Fruit fly (Drosophila melanogaster) whole organism, wandering third instar larva: Measurements from ENCODE around the gene ZnT33D.
A peak's percentile ranks its signal among the peaks of the same experiment; 100 is the strongest.

Experiments used
- Abd-B ChIP-seq: fragments of >200 bp; optimal IDR thresholded peaks from 2 replicates; lab custom pipeline; 2017; ENCODE audit warnings: missing biosample characterization, missing genetic modification characterization
- CG32264 ChIP-seq: fragments of 200-800 bp; sonication (Bioruptor generic); optimal IDR thresholded peaks from 2 replicates; lab custom pipeline; 2016; ENCODE audit warnings: missing biosample characterization, missing genetic modification characterization
- CG9705 ChIP-seq: fragments of 200-800 bp; sonication (Bioruptor generic); optimal IDR thresholded peaks from 2 replicates; lab custom pipeline; 2018; ENCODE audit warnings: missing biosample characterization, mild to moderate bottlenecking, missing genetic modification characterization
- CrebA ChIP-seq: fragments of 200-800 bp; sonication (Bioruptor generic); optimal IDR thresholded peaks from 2 replicates; lab custom pipeline; 2016; ENCODE audit warnings: missing biosample characterization, mild to moderate bottlenecking, missing genetic modification characterization, borderline replicate concordance
- Dfd ChIP-seq: fragments of >200 bp; optimal IDR thresholded peaks from 2 replicates; lab custom pipeline; 2017; ENCODE audit warnings: missing biosample characterization, missing genetic modification characterization
- Dif ChIP-seq: fragments of 200-275, 200-300 bp; sonication (Bioruptor generic); optimal IDR thresholded peaks from 2 replicates; lab custom pipeline; 2018; ENCODE audit warnings: missing biosample characterization, missing genetic modification characterization; ENCODE audit not compliant: partially characterized antibody
- GATAd ChIP-seq: sonication (Bioruptor generic); optimal IDR thresholded peaks from 2 replicates; lab custom pipeline; 2016; ENCODE audit warnings: missing biosample characterization, missing genetic modification characterization
- HLH106 ChIP-seq: fragments of 200-800 bp; optimal IDR thresholded peaks from 3 replicates; lab custom pipeline; 2019; ENCODE audit warnings: missing biosample characterization, mild to moderate bottlenecking, missing genetic modification characterization, moderate library complexity
- Hnf4 ChIP-seq: fragments of 200-800 bp; sonication (Bioruptor generic); optimal IDR thresholded peaks from 2 replicates; lab custom pipeline; 2016; ENCODE audit warnings: missing biosample characterization, mild to moderate bottlenecking, missing genetic modification characterization
- Hr78 ChIP-seq: fragments of >200 bp; optimal IDR thresholded peaks from 2 replicates; lab custom pipeline; 2017; ENCODE audit warnings: missing biosample characterization, missing genetic modification characterization
- Hr83 ChIP-seq: fragments of 200-300 bp; sonication (Bioruptor generic); optimal IDR thresholded peaks from 2 replicates; lab custom pipeline; 2016; ENCODE audit warnings: missing biosample characterization, mild to moderate bottlenecking, missing genetic modification characterization, moderate library complexity; ENCODE audit not compliant: poor library complexity, severe bottlenecking
- Jra ChIP-seq: sonication (Bioruptor generic); optimal IDR thresholded peaks from 2 replicates; lab custom pipeline; 2016; ENCODE audit warnings: missing biosample characterization, missing genetic modification characterization
- Mio ChIP-seq: sonication (Bioruptor generic); optimal IDR thresholded peaks from 2 replicates; lab custom pipeline; 2016; ENCODE audit warnings: missing biosample characterization, missing genetic modification characterization
- Myc ChIP-seq: fragments of >200 bp; optimal IDR thresholded peaks from 2 replicates; lab custom pipeline; 2017
- N ChIP-seq: fragments of >200 bp; optimal IDR thresholded peaks from 2 replicates; lab custom pipeline; 2018; ENCODE audit warnings: missing biosample characterization, missing external identifiers, missing genetic modification characterization
- OdsH ChIP-seq: fragments of 200-800 bp; sonication (Bioruptor generic); optimal IDR thresholded peaks from 2 replicates; lab custom pipeline; 2016; ENCODE audit warnings: missing biosample characterization, mild to moderate bottlenecking, missing genetic modification characterization
- Rel ChIP-seq, 2 experiments: fragments of 200-800 bp; sonication (Bioruptor generic) in 1 of 2; optimal IDR thresholded peaks; 2 replicates in 1 of 2; 3 replicates in 1 of 2; lab custom pipeline; 2016 to 2019; ENCODE audit warnings: mild to moderate bottlenecking in 2 of 2, missing biosample characterization in 2 of 2, missing genetic modification characterization in 2 of 2, moderate library complexity in 1 of 2
- Sp1 ChIP-seq: fragments of 200-800 bp; sonication (Bioruptor generic); optimal IDR thresholded peaks from 3 replicates; lab custom pipeline; 2019; ENCODE audit warnings: missing biosample characterization, mild to moderate bottlenecking, missing genetic modification characterization, moderate library complexity
- Vsx2 ChIP-seq: fragments of 200-300, 225-300 bp; sonication (Bioruptor generic); optimal IDR thresholded peaks from 2 replicates; lab custom pipeline; 2018; ENCODE audit warnings: missing biosample characterization, missing genetic modification characterization; ENCODE audit not compliant: partially characterized antibody
- br ChIP-seq: fragments of 200-800 bp; sonication (Bioruptor generic); optimal IDR thresholded peaks from 2 replicates; lab custom pipeline; 2016; ENCODE audit warnings: missing biosample characterization, missing genetic modification characterization
- brk ChIP-seq: fragments of 200-800 bp; sonication (Bioruptor generic); optimal IDR thresholded peaks from 2 replicates; lab custom pipeline; 2016; ENCODE audit warnings: missing biosample characterization, mild to moderate bottlenecking, missing genetic modification characterization
- dl ChIP-seq, 2 experiments: fragments of 175-275, 200-275 bp in 1 of 2; fragments of 200-275 bp in 1 of 2; sonication (Bioruptor generic); optimal IDR thresholded peaks; lab custom pipeline; 2018; ENCODE audit warnings: mild to moderate bottlenecking in 2 of 2, missing biosample characterization in 2 of 2, missing genetic modification characterization in 2 of 2, moderate library complexity in 2 of 2; ENCODE audit not compliant: partially characterized antibody in 2 of 2, insufficient read depth in 1 of 2
- dmrt93B ChIP-seq: fragments of 200-800 bp; sonication (Bioruptor generic); optimal IDR thresholded peaks from 2 replicates; lab custom pipeline; 2018; ENCODE audit warnings: missing biosample characterization, mild to moderate bottlenecking, missing genetic modification characterization
- dsf ChIP-seq: sonication (Bioruptor generic); optimal IDR thresholded peaks from 2 replicates; lab custom pipeline; 2016; ENCODE audit warnings: missing biosample characterization, missing genetic modification characterization, borderline replicate concordance
- ey ChIP-seq: fragments of 200-800 bp; sonication (Bioruptor generic); optimal IDR thresholded peaks from 2 replicates; lab custom pipeline; 2016; ENCODE audit warnings: missing biosample characterization, missing genetic modification characterization
- foxo ChIP-seq, 2 experiments: fragments of 200-800 bp; sonication (Bioruptor generic); optimal IDR thresholded peaks; 2 replicates in 1 of 2; 3 replicates in 1 of 2; lab custom pipeline; 2016 to 2017; ENCODE audit warnings: missing biosample characterization in 2 of 2, missing genetic modification characterization in 2 of 2
- fru ChIP-seq: fragments of 200-800 bp; sonication (Bioruptor generic); optimal IDR thresholded peaks from 3 replicates; lab custom pipeline; 2016; ENCODE audit warnings: missing biosample characterization, mild to moderate bottlenecking, missing genetic modification characterization
- h ChIP-seq: fragments of 200-800 bp; sonication (Bioruptor generic); optimal IDR thresholded peaks from 3 replicates; lab custom pipeline; 2016; ENCODE audit warnings: missing biosample characterization, mild to moderate bottlenecking, missing genetic modification characterization
- jim ChIP-seq: fragments of 175-275, 200-325 bp; sonication (Bioruptor generic); optimal IDR thresholded peaks from 2 replicates; lab custom pipeline; 2016; ENCODE audit warnings: missing biosample characterization, mild to moderate bottlenecking, missing genetic modification characterization
- lola ChIP-seq: fragments of >200 bp; optimal IDR thresholded peaks from 2 replicates; lab custom pipeline; 2017; ENCODE audit warnings: missing biosample characterization, missing genetic modification characterization
- pan ChIP-seq: fragments of >200 bp; optimal IDR thresholded peaks from 2 replicates; lab custom pipeline; 2017
- psq ChIP-seq: fragments of 200-800 bp; sonication (Bioruptor generic); optimal IDR thresholded peaks from 3 replicates; lab custom pipeline; 2017; ENCODE audit warnings: missing biosample characterization, mild to moderate bottlenecking, missing genetic modification characterization, moderate library complexity
- rgr ChIP-seq: fragments of 200-800 bp; sonication (Bioruptor generic); optimal IDR thresholded peaks from 3 replicates; lab custom pipeline; 2016; ENCODE audit warnings: missing biosample characterization, mild to moderate bottlenecking, missing genetic modification characterization
- sage ChIP-seq: fragments of 200-800 bp; sonication (Bioruptor generic); optimal IDR thresholded peaks from 2 replicates; lab custom pipeline; 2016; ENCODE audit warnings: missing biosample characterization, mild to moderate bottlenecking, missing genetic modification characterization
- sv ChIP-seq: fragments of 200-800 bp; sonication (Bioruptor generic); optimal IDR thresholded peaks from 3 replicates; lab custom pipeline; 2016; ENCODE audit warnings: missing biosample characterization, missing genetic modification characterization
- tai ChIP-seq: sonication (Bioruptor generic); optimal IDR thresholded peaks from 2 replicates; lab custom pipeline; 2016; ENCODE audit warnings: missing biosample characterization, missing genetic modification characterization
- usp ChIP-seq: fragments of >200 bp; optimal IDR thresholded peaks from 2 replicates; lab custom pipeline; 2017; ENCODE audit warnings: missing biosample characterization, missing genetic modification characterization
- woc ChIP-seq: sonication (Bioruptor generic); optimal IDR thresholded peaks from 2 replicates; lab custom pipeline; 2016; ENCODE audit warnings: missing biosample characterization, mild to moderate bottlenecking, missing genetic modification characterization

The ZnT33D gene

DNA sequence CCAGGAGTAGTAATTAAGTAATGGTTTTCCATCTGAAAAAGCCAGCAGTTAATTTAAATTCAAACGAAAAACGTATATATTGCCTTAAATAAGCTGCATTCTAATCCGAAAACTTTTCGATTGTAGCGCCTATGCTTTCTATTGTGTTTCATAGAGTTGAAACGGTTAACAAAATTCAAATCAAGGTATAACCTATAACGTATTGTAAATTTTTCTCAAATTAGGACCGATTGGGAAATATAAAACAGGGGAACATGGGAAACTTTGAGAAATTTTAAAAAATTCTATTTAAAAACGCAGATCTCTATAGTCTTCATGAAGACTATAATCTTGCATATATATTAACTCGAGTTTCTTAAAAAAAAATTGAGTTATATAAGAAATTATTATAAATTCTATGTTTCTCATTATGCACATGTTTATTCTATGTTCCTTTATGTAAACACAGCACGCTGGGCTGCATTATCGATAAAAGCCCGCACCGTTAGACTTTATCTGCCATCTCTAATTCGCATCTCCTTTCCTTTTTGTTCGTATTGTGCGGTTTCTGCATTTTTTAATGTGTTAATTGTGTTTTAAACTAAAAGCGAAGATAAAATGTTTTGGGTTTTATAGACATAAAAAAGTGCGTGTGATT is 10.6 kb downstream of the ZnT33D start, which contains the start of gene bru1:
TSS of gene bru1 (plus strand) at position 512 of the 637 bp plus-strand sequence.
- TF ChIP-seq brk (GFP tag; lab: Kevin White, UChicago), result no peak
- no peak for TF ChIP-seq h (GFP tag; lab: Kevin White, UChicago)

DNA sequence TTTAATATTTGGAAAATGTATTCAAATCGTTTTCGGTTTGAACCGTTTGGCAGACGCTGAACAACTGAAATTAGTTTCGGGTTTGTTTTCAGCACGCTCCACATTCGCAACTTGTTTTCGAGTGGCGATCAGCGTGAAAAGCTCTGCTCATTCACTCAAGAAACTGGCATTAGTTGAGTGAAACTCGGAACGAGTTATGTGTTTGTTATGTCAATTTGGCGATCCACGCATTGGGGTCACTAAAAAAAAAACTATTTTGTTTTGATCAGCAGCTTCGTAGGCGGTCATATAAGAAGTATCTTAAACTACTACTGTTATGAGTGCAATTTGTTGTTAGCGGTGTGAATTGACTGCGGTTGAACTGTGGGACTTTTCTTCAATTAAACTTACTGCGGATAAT is 13.6 kb downstream of the ZnT33D start, which contains the start of gene atilla:
TSS of gene atilla (minus strand) at position 266 of the 400 bp plus-strand sequence.
- TF ChIP-seq HLH106 (tag; lab: Kevin White, UChicago), result no peak
- no peak for TF ChIP-seq Hnf4 (GFP tag; lab: Kevin White, UChicago)
- no peak for TF ChIP-seq Vsx2
- TF ChIP-seq dmrt93B (GFP tag; lab: Kevin White, UChicago), result no peak
- no peak for TF ChIP-seq N
- TF ChIP-seq Dif, result no peak
- no peak for TF ChIP-seq rgr (GFP tag; lab: Kevin White, UChicago)
- no peak for TF ChIP-seq brk (GFP tag; lab: Kevin White, UChicago)
- no peak for TF ChIP-seq Hr78 (GFP tag; lab: Kevin White, UChicago)
- TF ChIP-seq OdsH (GFP tag; lab: Kevin White, UChicago), result no peak
- no peak for TF ChIP-seq jim (GFP tag; lab: Kevin White, UChicago)
- no peak for TF ChIP-seq psq (GFP tag; lab: Kevin White, UChicago)
- no peak for TF ChIP-seq ey (GFP tag; lab: Kevin White, UChicago)
- TF ChIP-seq h (GFP tag; lab: Kevin White, UChicago), result no peak
- TF ChIP-seq, all 38 proteins: peak for 0

DNA sequence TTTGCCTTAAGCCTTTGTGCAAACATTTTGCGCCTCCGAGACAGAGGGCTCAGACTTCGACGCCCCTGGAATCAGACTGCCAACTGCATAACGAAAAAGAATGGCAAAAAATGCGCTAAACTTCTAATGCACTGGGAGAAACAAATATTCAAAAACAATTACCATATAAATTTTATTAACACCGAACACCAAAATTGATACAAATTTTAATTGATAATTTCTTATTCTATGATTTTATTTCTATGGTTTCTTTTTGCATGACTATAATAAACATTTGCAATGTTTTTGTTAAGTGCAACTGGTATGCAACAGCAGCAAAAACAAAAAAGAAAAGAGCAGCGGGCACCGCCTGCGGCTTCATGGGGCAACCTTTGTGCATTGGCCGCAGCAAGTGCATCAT is 28.9 kb downstream of the ZnT33D start:
- TF ChIP-seq Mio (GFP tag; lab: Kevin White, UChicago) (no peak), woc (GFP tag; lab: Kevin White, UChicago) (no peak), CG32264 (no peak), Dfd (GFP tag; lab: Kevin White, UChicago) (no peak), brk (GFP tag; lab: Kevin White, UChicago) (no peak), CG9705 (no peak), usp (GFP tag; lab: Kevin White, UChicago) (no peak), CrebA (GFP tag; lab: Kevin White, UChicago) (no peak), jim (GFP tag; lab: Kevin White, UChicago) (no peak), Myc (lab: Kevin White, UChicago) (no peak), Hnf4 (GFP tag; lab: Kevin White, UChicago) (no peak), Vsx2 (no peak), rgr (GFP tag; lab: Kevin White, UChicago) (no peak), psq (GFP tag; lab: Kevin White, UChicago) (peak; percentile 9), sage (GFP tag; lab: Kevin White, UChicago) (no peak), HLH106 (tag; lab: Kevin White, UChicago) (peak; percentile 50), sv (GFP tag; lab: Kevin White, UChicago) (no peak), Jra (GFP tag; lab: Kevin White, UChicago) (no peak), dl (GFP tag; optimal IDR thresholded peaks at IDR 0.05; lab: Kevin White, UChicago; ENCODE audit: insufficient read depth in 1 of 2, partially characterized antibody in 2 of 2) (no peak), ey (GFP tag; lab: Kevin White, UChicago) (peak; percentile 39), tai (GFP tag; lab: Kevin White, UChicago) (no peak), h (GFP tag; lab: Kevin White, UChicago) (peak; percentile 34), OdsH (GFP tag; lab: Kevin White, UChicago) (peak; percentile 3), fru (peak; percentile 37), foxo (GFP tag; optimal IDR thresholded peaks at IDR 0.05; lab: Kevin White, UChicago) (peak in 1 of 2 experiments; percentile 35), Hr83 (no peak), GATAd (no peak), pan (no peak), dmrt93B (GFP tag; lab: Kevin White, UChicago) (no peak), dsf (no peak), Sp1 (GFP tag; lab: Kevin White, UChicago) (peak; percentile 50), Hr78 (GFP tag; lab: Kevin White, UChicago) (no peak), Rel (GFP tag; optimal IDR thresholded peaks at IDR 0.05; lab: Kevin White, UChicago) (no peak), Rel (tag; optimal IDR thresholded peaks at IDR 0.05; lab: Kevin White, UChicago) (no peak), Abd-B (no peak), N (no peak), lola (no peak), br (GFP tag; lab: Kevin White, UChicago) (peak; percentile 38), Dif (no peak)
